Worm (Caenorhabditis elegans) whole organism, late embryonic: Measurements from ENCODE around the gene C15H9.4.

ENCODE experiments used
- C08G9.2 ChIP-seq: sonication (generic microtip); optimal IDR thresholded peaks from 2 replicates; lab custom pipeline; 2016; ENCODE audit warnings: mild to moderate bottlenecking, missing genetic modification characterization, moderate library complexity, missing compliant biosample characterization
- C38D4.7 ChIP-seq: fragments of 200-800 bp; sonication (Bioruptor generic); optimal IDR thresholded peaks from 2 replicates; lab custom pipeline; 2018; ENCODE audit warnings: mild to moderate bottlenecking, missing genetic modification characterization, moderate library complexity, missing compliant biosample characterization
- F13H6.1 ChIP-seq: sonication (generic microtip); optimal IDR thresholded peaks from 2 replicates; lab custom pipeline; 2016; ENCODE audit warnings: missing genetic modification characterization, missing compliant biosample characterization
- K02D7.2 ChIP-seq: sonication (generic microtip); optimal IDR thresholded peaks from 2 replicates; lab custom pipeline; 2017; ENCODE audit warnings: mild to moderate bottlenecking, missing genetic modification characterization, missing compliant biosample characterization
- K09A11.1 ChIP-seq: sonication (generic microtip); optimal IDR thresholded peaks from 2 replicates; lab custom pipeline; 2017; ENCODE audit warnings: antibody characterized with exemption, mild to moderate bottlenecking, missing genetic modification characterization, missing compliant biosample characterization; ENCODE audit not compliant: insufficient read depth
- ceh-22 ChIP-seq: sonication (generic microtip); optimal IDR thresholded peaks from 2 replicates; lab custom pipeline; 2017; ENCODE audit warnings: missing biosample characterization, missing genetic modification characterization
- ceh-30 ChIP-seq: fragments of 150-350 bp; optimal IDR thresholded peaks from 2 replicates; lab custom pipeline; 2014; ENCODE audit warnings: missing biosample characterization, missing genetic modification characterization
- ceh-6 ChIP-seq: fragments of 200-800 bp; sonication (Bioruptor generic); optimal IDR thresholded peaks from 2 replicates; lab custom pipeline; 2018; ENCODE audit warnings: mild to moderate bottlenecking, missing genetic modification characterization, missing compliant biosample characterization
- dve-1 ChIP-seq: sonication (generic microtip); optimal IDR thresholded peaks from 2 replicates; lab custom pipeline; 2017; ENCODE audit warnings: antibody characterized with exemption, mild to moderate bottlenecking, missing genetic modification characterization, missing compliant biosample characterization
- elt-2 ChIP-seq: sonication (generic microtip); optimal IDR thresholded peaks from 2 replicates; lab custom pipeline; 2016; ENCODE audit warnings: missing genetic modification reagents, missing genetic modification characterization, missing compliant biosample characterization
- ets-4 ChIP-seq: sonication (generic microtip); optimal IDR thresholded peaks from 2 replicates; lab custom pipeline; 2016; ENCODE audit warnings: missing genetic modification characterization, missing compliant biosample characterization
- eyg-1 ChIP-seq: sonication (generic microtip); optimal IDR thresholded peaks from 2 replicates; lab custom pipeline; 2016; ENCODE audit warnings: missing genotype, missing genetic modification characterization, missing compliant biosample characterization
- fkh-6 ChIP-seq: sonication (generic microtip); optimal IDR thresholded peaks from 2 replicates; lab custom pipeline; 2016; ENCODE audit warnings: missing genetic modification characterization, missing compliant biosample characterization
- hlh-13 ChIP-seq: fragments of 200-800 bp; sonication (Bioruptor generic); optimal IDR thresholded peaks from 2 replicates; lab custom pipeline; 2018; ENCODE audit warnings: mild to moderate bottlenecking, missing genetic modification characterization, missing compliant biosample characterization
- hlh-6 ChIP-seq: sonication (generic microtip); optimal IDR thresholded peaks from 2 replicates; lab custom pipeline; 2016; ENCODE audit warnings: missing genotype, missing genetic modification characterization, missing compliant biosample characterization
- nfya-1 ChIP-seq: sonication (generic microtip); optimal IDR thresholded peaks from 2 replicates; lab custom pipeline; 2017; ENCODE audit warnings: missing genetic modification characterization, mild to moderate bottlenecking, missing compliant biosample characterization, antibody characterized with exemption, moderate library complexity
- nhr-11 ChIP-seq: fragments of 150-350 bp; optimal IDR thresholded peaks from 2 replicates; lab custom pipeline; 2014; ENCODE audit warnings: missing biosample characterization, missing genetic modification characterization
- pat-9 ChIP-seq: fragments of 200-800 bp; sonication (Bioruptor generic); optimal IDR thresholded peaks from 2 replicates; lab custom pipeline; 2018; ENCODE audit warnings: mild to moderate bottlenecking, missing genetic modification characterization, moderate library complexity, missing compliant biosample characterization
- pha-2 ChIP-seq: sonication (generic microtip); optimal IDR thresholded peaks from 2 replicates; lab custom pipeline; 2017; ENCODE audit warnings: mild to moderate bottlenecking, missing genetic modification characterization, missing compliant biosample characterization
- pha-4 ChIP-seq: fragments of 150-350 bp; optimal IDR thresholded peaks from 2 replicates; lab custom pipeline; 2018; ENCODE audit warnings: missing biosample characterization, missing genetic modification reagents, missing genetic modification characterization
- pqm-1 ChIP-seq: sonication (generic microtip); optimal IDR thresholded peaks from 2 replicates; lab custom pipeline; 2016; ENCODE audit warnings: missing genetic modification characterization, missing compliant biosample characterization
- pros-1 ChIP-seq: fragments of 150-350 bp; optimal IDR thresholded peaks from 2 replicates; lab custom pipeline; 2014; ENCODE audit warnings: missing biosample characterization, missing genetic modification reagents, missing genetic modification characterization
- rnt-1 ChIP-seq: sonication (generic microtip); optimal IDR thresholded peaks from 2 replicates; lab custom pipeline; 2016; ENCODE audit warnings: missing genetic modification characterization, missing compliant biosample characterization
- syd-9 ChIP-seq: sonication (generic microtip); optimal IDR thresholded peaks from 2 replicates; lab custom pipeline; 2016; ENCODE audit warnings: mild to moderate bottlenecking, missing genetic modification characterization, moderate library complexity, missing compliant biosample characterization
- tbx-2 ChIP-seq: sonication (generic microtip); optimal IDR thresholded peaks from 2 replicates; lab custom pipeline; 2016; ENCODE audit warnings: missing genetic modification characterization, missing compliant biosample characterization
- tbx-7 ChIP-seq: sonication (generic microtip); optimal IDR thresholded peaks from 2 replicates; lab custom pipeline; 2016; ENCODE audit warnings: missing genotype, missing genetic modification characterization, missing compliant biosample characterization
- ttx-3 ChIP-seq: sonication (generic microtip); optimal IDR thresholded peaks from 2 replicates; lab custom pipeline; 2016; ENCODE audit warnings: missing genetic modification reagents, missing genetic modification characterization, missing compliant biosample characterization
- unc-55 ChIP-seq: sonication (generic microtip); optimal IDR thresholded peaks from 2 replicates; lab custom pipeline; 2017; ENCODE audit warnings: missing biosample characterization, missing genetic modification reagents, missing genetic modification characterization
- unc-86 ChIP-seq: sonication (generic microtip); optimal IDR thresholded peaks from 2 replicates; lab custom pipeline; 2016; ENCODE audit warnings: missing genetic modification characterization, missing compliant biosample characterization
- zip-5 ChIP-seq: sonication (generic microtip); optimal IDR thresholded peaks from 2 replicates; lab custom pipeline; 2016; ENCODE audit warnings: missing genetic modification characterization, missing compliant biosample characterization

Gene C15H9.4

DNA sequence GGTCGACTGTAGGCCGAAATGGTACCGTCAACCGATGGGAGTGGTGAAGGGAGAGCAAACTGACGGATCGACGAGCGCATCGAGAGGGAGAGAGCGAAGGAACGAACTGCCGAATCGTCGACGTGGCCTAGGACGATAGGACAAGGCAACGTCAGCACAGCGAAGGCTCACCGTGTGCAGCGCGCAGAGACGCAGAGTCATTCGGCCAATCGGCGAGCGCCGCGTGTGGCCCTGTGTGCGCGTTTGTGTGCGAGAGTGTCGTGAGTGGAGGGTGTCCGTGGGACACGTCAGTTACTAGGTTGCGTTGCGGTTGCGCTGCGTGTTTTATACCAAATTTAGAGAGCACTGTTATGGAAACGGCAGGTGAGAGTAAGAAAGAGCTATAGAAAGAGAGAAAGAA lies 5.5 kb upstream of the C15H9.4 start, which contains the start of gene hsp-3 (continued):
- TF ChIP-seq eyg-1 (tag; lab: Kevin White, UChicago) (peak; percentile 67), pha-4 (tag; lab: Kevin White, UChicago) (no peak), hlh-6 (tag; lab: Kevin White, UChicago) (peak; percentile 12), unc-86 (tag; lab: Kevin White, UChicago) (peak; percentile 1), hlh-13 (GFP tag; lab: Kevin White, UChicago) (no peak), rnt-1 (tag; lab: Kevin White, UChicago) (peak; percentile 75), K09A11.1 (tag; lab: Kevin White, UChicago) (peak; percentile 37), ceh-6 (GFP tag; lab: Kevin White, UChicago) (peak; percentile 4), pha-2 (tag; lab: Kevin White, UChicago) (no peak), ceh-30 (tag; lab: Kevin White, UChicago) (peak; percentile 59), ets-4 (tag; lab: Kevin White, UChicago) (peak; percentile 84), K02D7.2 (tag; lab: Kevin White, UChicago) (no peak), syd-9 (tag; lab: Kevin White, UChicago) (peak; percentile 71), pat-9 (peak; percentile 52), nfya-1 (tag; lab: Kevin White, UChicago) (peak; percentile 100), unc-55 (GFP tag; lab: Kevin White, UChicago) (peak; percentile 91), C38D4.7 (GFP tag; lab: Kevin White, UChicago) (no peak), pqm-1 (peak; percentile 88), F13H6.1 (tag; lab: Kevin White, UChicago) (peak; percentile 63), C08G9.2 (peak; percentile 28), ceh-22 (tag; lab: Kevin White, UChicago) (peak; percentile 81), tbx-2 (tag; lab: Kevin White, UChicago) (peak; percentile 94)

DNA sequence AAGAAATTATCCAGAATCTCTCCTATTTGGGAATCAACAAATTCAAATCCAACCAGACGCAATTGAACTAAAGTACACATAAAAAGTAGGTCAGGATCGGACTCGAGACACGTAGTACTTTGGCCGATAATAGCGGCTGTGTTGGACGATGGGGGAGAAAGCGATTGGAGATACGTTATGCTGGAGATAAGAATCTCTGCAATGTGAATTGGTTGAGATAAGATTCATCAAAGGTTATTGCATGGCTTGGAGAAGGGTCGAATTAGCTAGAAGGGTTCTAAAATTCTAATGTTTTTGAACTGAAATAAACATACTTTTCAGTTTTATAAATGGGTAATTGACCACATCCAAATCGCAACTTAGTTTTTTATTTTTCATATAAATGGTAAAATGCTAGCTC lies 4.9 kb upstream of the C15H9.4 start:
- TF ChIP-seq rnt-1 (tag; lab: Kevin White, UChicago) (peak; percentile 13), fkh-6 (tag; lab: Kevin White, UChicago) (no peak)
- TF ChIP-seq, all 69 proteins: peak for 1

DNA sequence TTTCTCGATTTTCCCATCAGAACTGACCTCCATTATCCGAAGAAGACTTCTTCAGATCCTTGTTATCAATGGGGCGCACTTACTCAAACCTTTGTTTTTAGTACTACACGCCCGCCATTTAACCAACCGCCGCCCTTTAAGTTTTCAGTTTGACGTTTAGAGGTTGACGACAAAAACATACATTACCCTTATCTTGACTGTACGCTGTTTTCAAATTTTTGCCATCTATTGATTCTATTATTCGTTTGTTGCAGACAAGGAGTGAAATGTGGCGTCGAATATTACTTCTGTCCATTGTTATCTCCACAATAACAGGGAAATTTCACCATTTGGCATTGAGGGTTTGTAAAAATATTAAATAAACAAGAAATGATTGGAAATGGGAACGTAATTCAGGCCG lies 4.4 kb upstream of the C15H9.4 start, which contains the start of gene C15H9.5:
Gene C15H9.5 (plus strand): TSS at position 255 of the 400 bp plus-strand sequence.
- no peak for TF ChIP-seq pros-1 (tag; lab: Kevin White, UChicago)
- no peak for TF ChIP-seq ceh-30 (tag; lab: Kevin White, UChicago)
- no peak for TF ChIP-seq dve-1 (tag; lab: Kevin White, UChicago)
- no peak for TF ChIP-seq unc-55 (GFP tag; lab: Kevin White, UChicago)
- TF ChIP-seq elt-2 (tag; lab: Kevin White, UChicago): no peak
- no peak for TF ChIP-seq K02D7.2 (tag; lab: Kevin White, UChicago)
- peak; percentile 43 for TF ChIP-seq nfya-1 (tag; lab: Kevin White, UChicago)
- no peak for TF ChIP-seq nhr-11 (tag; lab: Kevin White, UChicago)

DNA sequence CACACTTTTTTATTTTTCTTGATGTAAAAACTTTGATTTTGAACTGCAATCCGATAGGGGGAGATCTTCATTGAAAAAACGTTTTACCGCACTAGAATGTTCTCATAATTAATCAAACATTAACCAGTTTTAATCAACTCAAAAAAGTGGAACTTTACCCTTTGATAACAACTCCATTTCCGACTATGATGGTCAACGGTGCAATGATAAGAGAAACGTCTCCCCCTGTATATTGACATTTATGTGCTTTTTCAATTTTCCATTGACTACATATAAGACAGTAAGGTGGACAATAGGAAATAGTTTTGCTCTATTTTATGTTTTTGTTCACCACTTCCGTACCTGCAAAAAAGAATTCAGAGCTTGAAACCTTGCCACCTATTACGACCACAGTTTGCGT lies 977 bp downstream of the C15H9.4 start:
- TF ChIP-seq elt-2 (tag; lab: Kevin White, UChicago) (peak; percentile 47), tbx-7 (tag; lab: Kevin White, UChicago) (no peak)

DNA sequence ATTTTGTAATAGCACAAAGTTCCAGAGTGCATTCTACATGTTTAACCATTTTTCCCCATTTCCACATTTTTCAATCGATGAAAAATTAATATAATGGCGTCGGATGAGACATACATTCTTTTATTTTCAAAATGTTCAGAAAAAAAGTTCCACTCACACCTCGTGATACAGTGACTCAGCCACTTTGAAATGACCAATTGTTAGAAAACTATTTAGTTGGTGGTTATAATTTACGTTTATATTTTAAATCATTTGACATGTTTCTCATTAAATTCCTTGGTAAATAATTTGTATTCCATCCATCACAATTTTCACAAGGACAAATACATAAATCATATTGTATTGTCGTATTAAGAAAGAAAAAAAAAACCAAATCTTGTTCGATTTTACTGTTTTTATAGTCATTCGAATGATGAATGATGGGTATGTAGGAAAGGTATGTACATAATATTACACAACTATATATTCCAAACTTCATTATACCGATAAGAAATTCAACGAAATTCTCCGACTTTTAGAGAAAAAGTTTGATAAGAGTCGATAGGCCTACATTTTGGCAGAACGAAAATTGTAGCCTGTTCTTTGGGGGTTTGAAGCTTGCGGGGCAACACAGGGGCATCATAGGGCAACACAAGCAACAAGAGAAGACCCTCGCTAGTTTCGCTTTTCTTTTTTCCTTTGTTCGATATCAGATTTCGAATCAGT lies 3.1 kb downstream of the C15H9.4 start:
- no peak for TF ChIP-seq zip-5 (tag; lab: Kevin White, UChicago)
- no peak for TF ChIP-seq ttx-3 (tag; lab: Kevin White, UChicago)
- TF ChIP-seq, all 69 proteins: peak for 0
